Worm (Caenorhabditis elegans): ENCODE measurements around the gene pct-1.
A peak's percentile ranks its signal among the peaks of the same experiment; 100 is the strongest.

Gene pct-1

ce11 chrIV:8221946-8222345 is 45.7 kb downstream of the pct-1 start, which contains the start of gene gpx-6:
TSS of gene gpx-6 (plus strand) at chrIV:8222202.
- TF ChIP-seq pha-4 (tag; optimal IDR thresholded peaks at IDR 0.05) (peak; percentile 47), nhr-25 (tag; optimal IDR thresholded peaks at IDR 0.05) (peak; percentile 36), elt-1 (tag; optimal IDR thresholded peaks at IDR 0.05) (no peak), egl-5 (tag; optimal IDR thresholded peaks at IDR 0.05) (peak; percentile 22)

DNA sequence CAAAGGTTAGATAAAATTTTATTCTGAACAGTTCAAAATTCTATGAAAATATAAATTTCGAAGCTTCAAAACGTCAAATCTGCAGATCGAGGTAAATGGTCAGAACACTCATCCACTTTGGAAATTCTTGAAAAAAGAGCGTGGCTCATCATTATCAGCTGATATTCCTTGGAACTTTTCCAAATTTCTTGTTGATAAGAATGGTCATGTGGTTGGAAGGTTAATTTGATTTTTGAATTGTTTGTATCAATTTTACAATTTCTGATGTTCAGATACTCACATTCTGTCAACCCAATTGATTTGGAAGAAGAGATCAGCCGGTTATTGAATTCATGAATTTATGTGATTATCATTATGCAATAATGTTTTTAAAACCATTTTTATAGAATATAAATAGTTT is 46.8 kb downstream of the pct-1 start:
- TF ChIP-seq elt-2 (tag; optimal IDR thresholded peaks at IDR 0.05) (peak; percentile 52), R02D3.7 (tag; optimal IDR thresholded peaks at IDR 0.05) (no peak), pqm-1 (tag; optimal IDR thresholded peaks at IDR 0.05) (peak; percentile 57), pha-4 (tag; optimal IDR thresholded peaks at IDR 0.05) (peak; percentile 25)

- no peak for TF ChIP-seq nhr-67 (tag; optimal IDR thresholded peaks at IDR 0.05)
- TF ChIP-seq lin-39 (tag; optimal IDR thresholded peaks at IDR 0.05) = no peak
- no peak for TF ChIP-seq nhr-12 (tag; optimal IDR thresholded peaks at IDR 0.05)
- TF ChIP-seq pqm-1 (tag; optimal IDR thresholded peaks at IDR 0.05) = peak; percentile 78
- TF ChIP-seq nhr-25 (tag; optimal IDR thresholded peaks at IDR 0.05) = no peak
- no peak for TF ChIP-seq unc-39 (tag; optimal IDR thresholded peaks at IDR 0.05)
- no peak for TF ChIP-seq lsy-12 (tag; optimal IDR thresholded peaks at IDR 0.05)
- TF ChIP-seq pha-4 (tag; optimal IDR thresholded peaks at IDR 0.05) = peak; percentile 77
- TF ChIP-seq elt-2 (tag; optimal IDR thresholded peaks at IDR 0.05) = peak; percentile 80
- TF ChIP-seq R02D3.7 (tag; optimal IDR thresholded peaks at IDR 0.05) = no peak
- TF ChIP-seq nfya-1 (tag; optimal IDR thresholded peaks at IDR 0.05; ENCODE audit: insufficient read depth) = peak; percentile 29
These were observed 49.1 kb downstream of the pct-1 start, which contains the start of gene serp-1.2 for ce11 chrIV:8225357-8225756. TSS of gene serp-1.2 (plus strand) at chrIV:8225674.

ce11 chrIV:8226474-8226873 is 50.2 kb downstream of the pct-1 start:
- TF ChIP-seq nhr-25 (tag; optimal IDR thresholded peaks at IDR 0.05) (no peak), nhr-12 (tag; optimal IDR thresholded peaks at IDR 0.05) (no peak), elt-2 (tag; optimal IDR thresholded peaks at IDR 0.05) (peak; percentile 11), ama-1 (optimal IDR thresholded peaks at IDR 0.05) (peak; percentile 2), sea-2 (GFP tag; optimal IDR thresholded peaks at IDR 0.05) (no peak)

ce11 chrIV:8229523-8229922 is 53.2 kb downstream of the pct-1 start:
- TF ChIP-seq hmg-11 (tag; optimal IDR thresholded peaks at IDR 0.05) (peak; percentile 59), nfya-1 (tag; optimal IDR thresholded peaks at IDR 0.05; ENCODE audit: insufficient read depth) (peak; percentile 23), pha-4 (tag; optimal IDR thresholded peaks at IDR 0.05) (peak; percentile 90), sea-2 (GFP tag; optimal IDR thresholded peaks at IDR 0.05) (no peak), fkh-2 (tag; optimal IDR thresholded peaks at IDR 0.05) (no peak), lsy-12 (tag; optimal IDR thresholded peaks at IDR 0.05) (peak; percentile 43), nhr-43 (tag; optimal IDR thresholded peaks at IDR 0.05; ENCODE audit: poor library complexity, severe bottlenecking) (peak; percentile 26), elt-2 (tag; optimal IDR thresholded peaks at IDR 0.05) (peak; percentile 89), ztf-4 (tag; optimal IDR thresholded peaks at IDR 0.05) (no peak), lin-39 (tag; optimal IDR thresholded peaks at IDR 0.05) (no peak), zag-1 (tag; optimal IDR thresholded peaks at IDR 0.05) (no peak), snpc-4 (tag; optimal IDR thresholded peaks at IDR 0.05) (peak; percentile 6), jun-1 (tag; optimal IDR thresholded peaks at IDR 0.05) (peak; percentile 43), fos-1 (tag; optimal IDR thresholded peaks at IDR 0.05) (peak; percentile 3), mdl-1 (tag; optimal IDR thresholded peaks at IDR 0.05) (peak; percentile 1), elt-1 (tag; optimal IDR thresholded peaks at IDR 0.05) (no peak), pqm-1 (tag; optimal IDR thresholded peaks at IDR 0.05) (peak; percentile 87)

DNA sequence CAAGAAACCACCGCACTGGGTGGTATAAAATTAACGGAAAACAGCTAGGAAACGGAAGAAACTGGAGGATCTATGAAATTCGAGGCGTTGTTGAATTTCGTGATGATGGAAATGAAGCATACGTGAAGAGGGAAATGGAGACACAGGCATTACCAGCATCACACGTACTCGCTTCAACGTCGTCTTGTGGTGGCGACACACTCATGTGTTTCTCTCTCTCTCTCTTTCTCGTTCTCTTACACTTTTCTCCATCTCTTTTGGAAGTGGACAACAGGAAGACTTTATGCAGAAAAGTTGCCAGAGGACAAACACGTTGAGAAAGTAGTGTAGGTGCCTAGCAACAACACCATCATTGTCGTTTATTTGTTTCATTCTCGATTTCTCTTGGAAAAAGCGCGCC is 56.1 kb downstream of the pct-1 start:
- TF ChIP-seq fkh-10 (GFP tag; optimal IDR thresholded peaks at IDR 0.05) (no peak), eor-1 (tag; optimal IDR thresholded peaks at IDR 0.05) (no peak), skn-1 (tag; optimal IDR thresholded peaks at IDR 0.05) (no peak), nhr-25 (tag; optimal IDR thresholded peaks at IDR 0.05) (peak; percentile 38), unc-62 (GFP tag; optimal IDR thresholded peaks at IDR 0.05) (no peak), sea-2 (GFP tag; optimal IDR thresholded peaks at IDR 0.05) (no peak), lin-15B (tag; optimal IDR thresholded peaks at IDR 0.05) (no peak), ceh-28 (tag; optimal IDR thresholded peaks at IDR 0.05) (no peak), nfya-1 (tag; optimal IDR thresholded peaks at IDR 0.05; ENCODE audit: insufficient read depth) (peak; percentile 54), nhr-77 (tag; optimal IDR thresholded peaks at IDR 0.05) (no peak), nhr-76 (tag; optimal IDR thresholded peaks at IDR 0.05) (no peak), mdl-1 (tag; optimal IDR thresholded peaks at IDR 0.05) (no peak), pqm-1 (tag; optimal IDR thresholded peaks at IDR 0.05) (no peak), nhr-28 (tag; optimal IDR thresholded peaks at IDR 0.05) (no peak), ztf-4 (tag; optimal IDR thresholded peaks at IDR 0.05) (no peak), pha-4 (tag; optimal IDR thresholded peaks at IDR 0.05) (peak; percentile 17), nhr-23 (tag; optimal IDR thresholded peaks at IDR 0.05) (peak; percentile 23), aly-2 (tag; optimal IDR thresholded peaks at IDR 0.05) (no peak), ZK546.5 (tag; optimal IDR thresholded peaks at IDR 0.05) (no peak), mml-1 (tag; optimal IDR thresholded peaks at IDR 0.05) (no peak), zag-1 (tag; optimal IDR thresholded peaks at IDR 0.05) (no peak), ceh-9 (tag; optimal IDR thresholded peaks at IDR 0.05) (no peak), hmg-11 (tag; optimal IDR thresholded peaks at IDR 0.05) (peak; percentile 0), nhr-12 (tag; optimal IDR thresholded peaks at IDR 0.05) (no peak)

Data from whole organism, L3 larva.